Worm (Caenorhabditis elegans) whole organism, L4 larva: ENCODE data around the gene C09E9.1.

Source experiments
- F26F4.8 ChIP-seq: fragments of 200-800 bp; sonication (Bioruptor generic); conservative IDR thresholded peaks from 2 replicates; pipeline ENCODE4 v1.3.6; 2022; ENCODE audit warnings: missing genetic modification characterization, missing compliant biosample characterization
- R02D3.7 ChIP-seq: fragments of 150-350 bp; sonication (generic microtip); optimal IDR thresholded peaks from 3 replicates; lab custom pipeline; 2014; ENCODE audit warnings: missing biosample characterization, missing genetic modification characterization
- T20F7.1 ChIP-seq: fragments of 200-800 bp; sonication (Bioruptor generic); optimal IDR thresholded peaks from 2 replicates; lab custom pipeline; 2018; ENCODE audit warnings: mild to moderate bottlenecking, missing genetic modification characterization, missing compliant biosample characterization
- T26A8.4 ChIP-seq: fragments of 200-800 bp; sonication (Bioruptor generic); IDR thresholded peaks from 2 replicates; pipeline ENCODE4 v1.3.6; 2022; ENCODE audit warnings: missing genetic modification characterization, missing compliant biosample characterization
- Y48G9A.11 ChIP-seq: fragments of 200-800 bp; sonication (Bioruptor generic); IDR thresholded peaks from 2 replicates; pipeline ENCODE4 v1.3.6; 2022; ENCODE audit warnings: missing genetic modification reagents, missing genetic modification characterization, missing compliant biosample characterization
- Y5F2A.4 ChIP-seq: fragments of 200-800 bp; sonication (Bioruptor generic); optimal IDR thresholded peaks from 2 replicates; lab custom pipeline; 2018; ENCODE audit warnings: mild to moderate bottlenecking, missing genetic modification characterization, missing compliant biosample characterization
- Y75B8A.6 ChIP-seq: fragments of 200-800 bp; sonication (Bioruptor generic); IDR thresholded peaks from 2 replicates; pipeline ENCODE4 v1.3.6; 2022; ENCODE audit warnings: missing genetic modification reagents, missing genetic modification characterization, missing compliant biosample characterization
- arid-1 ChIP-seq: fragments of 200-800 bp; sonication (Bioruptor generic); conservative IDR thresholded peaks from 2 replicates; pipeline ENCODE4 v1.3.6; 2022; ENCODE audit warnings: missing genetic modification reagents, missing genetic modification characterization, missing compliant biosample characterization
- ceh-44 ChIP-seq: fragments of 200-800 bp; sonication (Bioruptor generic); IDR thresholded peaks from 2 replicates; pipeline ENCODE4 v1.3.6; 2022; ENCODE audit warnings: missing genetic modification reagents, missing genetic modification characterization, missing compliant biosample characterization
- ces-1 ChIP-seq: fragments of 150-350 bp; sonication (generic microtip); optimal IDR thresholded peaks from 4 replicates; lab custom pipeline; 2014; ENCODE audit warnings: missing biosample characterization, missing genetic modification reagents, missing genetic modification characterization
- cey-2 ChIP-seq: sonication (generic microtip); optimal IDR thresholded peaks from 3 replicates; lab custom pipeline; 2017; ENCODE audit warnings: missing genetic modification characterization, mild to moderate bottlenecking, missing compliant biosample characterization, antibody characterized with exemption, borderline replicate concordance; ENCODE audit not compliant: insufficient read depth
- daf-16 ChIP-seq, 3 experiments: sonication (generic microtip); optimal IDR thresholded peaks; 2 replicates each; lab custom pipeline; 2016 to 2017; ENCODE audit warnings: missing genetic modification characterization in 3 of 3, missing genetic modification reagents in 3 of 3, mild to moderate bottlenecking in 2 of 3, missing compliant biosample characterization in 2 of 3, missing biosample characterization in 1 of 3, moderate library complexity in 1 of 3
- dmd-8 ChIP-seq: fragments of 200-800 bp; sonication (Bioruptor generic); IDR thresholded peaks from 2 replicates; pipeline ENCODE4 v1.3.6; 2022; ENCODE audit warnings: missing genetic modification characterization, missing compliant biosample characterization
- dpl-1 ChIP-seq: fragments of 150-350 bp; optimal IDR thresholded peaks from 2 replicates; lab custom pipeline; 2014; ENCODE audit warnings: missing biosample characterization, missing genetic modification reagents, missing genetic modification characterization
- duxl-1 ChIP-seq: sonication (generic microtip); optimal IDR thresholded peaks from 2 replicates; lab custom pipeline; 2016; ENCODE audit warnings: mild to moderate bottlenecking, missing genetic modification characterization, moderate library complexity, missing compliant biosample characterization; ENCODE audit not compliant: poor library complexity
- dve-1 ChIP-seq: sonication (generic microtip); optimal IDR thresholded peaks from 2 replicates; lab custom pipeline; 2017; ENCODE audit warnings: antibody characterized with exemption, mild to moderate bottlenecking, missing genetic modification characterization, missing compliant biosample characterization; ENCODE audit not compliant: insufficient read depth
- egl-43 ChIP-seq: fragments of 200-800 bp; sonication (Bioruptor generic); IDR thresholded peaks from 2 replicates; pipeline ENCODE4 v1.3.6; 2022; ENCODE audit warnings: missing genetic modification reagents, missing genetic modification characterization, missing compliant biosample characterization
- fos-1 ChIP-seq: fragments of 150-350 bp; optimal IDR thresholded peaks from 2 replicates; lab custom pipeline; 2014; ENCODE audit warnings: missing biosample characterization, missing genetic modification characterization
- hlh-11 ChIP-seq: fragments of 200-800 bp; sonication (Bioruptor generic); optimal IDR thresholded peaks from 2 replicates; lab custom pipeline; 2018; ENCODE audit warnings: mild to moderate bottlenecking, missing genetic modification characterization, missing compliant biosample characterization
- hmg-1.1 ChIP-seq: fragments of 200-800 bp; sonication (Bioruptor generic); IDR thresholded peaks from 2 replicates; pipeline ENCODE4 v1.3.6; 2022; ENCODE audit warnings: missing genetic modification reagents, missing genetic modification characterization, missing compliant biosample characterization
- lim-7 ChIP-seq: fragments of 200-800 bp; sonication (Bioruptor generic); IDR thresholded peaks from 2 replicates; pipeline ENCODE4 v1.3.6; 2022; ENCODE audit warnings: missing genetic modification characterization, missing compliant biosample characterization
- lin-1 ChIP-seq: fragments of 200-800 bp; sonication (Bioruptor generic); IDR thresholded peaks from 2 replicates; pipeline ENCODE4 v1.3.6; 2022; ENCODE audit warnings: missing genetic modification reagents, missing genetic modification characterization, missing compliant biosample characterization
- lin-15B ChIP-seq: fragments of 150-350 bp; sonication (generic microtip); optimal IDR thresholded peaks from 3 replicates; lab custom pipeline; 2014; ENCODE audit warnings: missing biosample characterization, missing genetic modification characterization
- lin-29 ChIP-seq: fragments of 200-800 bp; sonication (Bioruptor generic); IDR thresholded peaks from 2 replicates; pipeline ENCODE4 v1.3.6; 2022; ENCODE audit warnings: missing genetic modification reagents, missing genetic modification characterization, missing compliant biosample characterization
- lin-38 ChIP-seq: fragments of 200-800 bp; sonication (Bioruptor generic); IDR thresholded peaks from 2 replicates; pipeline ENCODE4 v1.3.6; 2022; ENCODE audit warnings: missing genetic modification reagents, missing genetic modification characterization, missing compliant biosample characterization
- lin-39 ChIP-seq: fragments of 150-350 bp; optimal IDR thresholded peaks from 2 replicates; lab custom pipeline; 2014; ENCODE audit warnings: missing biosample characterization, missing genetic modification reagents, missing genetic modification characterization
- lir-3 ChIP-seq: sonication (generic microtip); optimal IDR thresholded peaks from 2 replicates; lab custom pipeline; 2016; ENCODE audit warnings: mild to moderate bottlenecking, missing genetic modification characterization, missing compliant biosample characterization
- mdl-1 ChIP-seq, 2 experiments: fragments of 150-350 bp in 1 of 2; sonication (generic microtip) in 1 of 2; optimal IDR thresholded peaks; 2 replicates each; lab custom pipeline; 2014 to 2017; ENCODE audit warnings: missing biosample characterization in 2 of 2, missing genetic modification characterization in 2 of 2
- mdt-29 ChIP-seq: fragments of 200-800 bp; sonication (Bioruptor generic); IDR thresholded peaks from 2 replicates; pipeline ENCODE4 v1.3.6; 2022; ENCODE audit warnings: missing genetic modification reagents, missing genetic modification characterization, missing compliant biosample characterization
- nhr-11 ChIP-seq: fragments of 150-350 bp; optimal IDR thresholded peaks from 2 replicates; lab custom pipeline; 2014; ENCODE audit warnings: missing biosample characterization, missing genetic modification characterization
- nhr-25 ChIP-seq: sonication (generic microtip); optimal IDR thresholded peaks from 2 replicates; lab custom pipeline; 2017; ENCODE audit warnings: missing genetic modification characterization, mild to moderate bottlenecking, missing compliant biosample characterization, antibody characterized with exemption, moderate library complexity, borderline replicate concordance; ENCODE audit not compliant: insufficient read depth
- nhr-28 ChIP-seq: fragments of 150-350 bp; optimal IDR thresholded peaks from 2 replicates; lab custom pipeline; 2014; ENCODE audit warnings: missing biosample characterization, missing genetic modification characterization
- nhr-42 ChIP-seq: fragments of 200-800 bp; sonication (Bioruptor generic); IDR thresholded peaks from 2 replicates; pipeline ENCODE4 v1.3.6; 2022; ENCODE audit warnings: missing genetic modification characterization, missing compliant biosample characterization
- nhr-77 ChIP-seq: fragments of 150-350 bp; optimal IDR thresholded peaks from 2 replicates; lab custom pipeline; 2014; ENCODE audit warnings: missing biosample characterization, missing genetic modification characterization
- pha-4 ChIP-seq, 2 experiments: fragments of 150-350 bp in 1 of 2; fragments of 200-800 bp in 1 of 2; sonication (Bioruptor generic) in 1 of 2; IDR thresholded peaks in 1 of 2; optimal IDR thresholded peaks in 1 of 2; 2 replicates each; pipeline versions ENCODE4 v1.3.6 to Lab custom; 2014 to 2022; ENCODE audit warnings: missing genetic modification characterization in 2 of 2, missing genetic modification reagents in 2 of 2, missing biosample characterization in 1 of 2, missing compliant biosample characterization in 1 of 2
- pqm-1 ChIP-seq: sonication (generic microtip); optimal IDR thresholded peaks from 2 replicates; lab custom pipeline; 2017; ENCODE audit warnings: missing biosample characterization, missing genetic modification characterization
- saeg-2 ChIP-seq: fragments of 200-800 bp; sonication (Bioruptor generic); IDR thresholded peaks from 2 replicates; pipeline ENCODE4 v1.3.6; 2022; ENCODE audit warnings: missing genetic modification reagents, missing genetic modification characterization, missing compliant biosample characterization
- sdz-12 ChIP-seq: fragments of 200-800 bp; sonication (Bioruptor generic); optimal IDR thresholded peaks from 2 replicates; lab custom pipeline; 2018; ENCODE audit warnings: mild to moderate bottlenecking, missing genetic modification characterization, missing compliant biosample characterization
- spr-3 ChIP-seq: fragments of 200-800 bp; sonication (Bioruptor generic); optimal IDR thresholded peaks from 2 replicates; lab custom pipeline; 2018; ENCODE audit warnings: mild to moderate bottlenecking, missing genetic modification characterization, missing compliant biosample characterization
- tag-97 ChIP-seq: fragments of 200-800 bp; sonication (Bioruptor generic); IDR thresholded peaks from 2 replicates; pipeline ENCODE4 v1.3.6; 2022; ENCODE audit warnings: missing genetic modification characterization, missing compliant biosample characterization
- unc-62 ChIP-seq, 3 experiments: fragments of 150-350 bp in 1 of 3; sonication (generic microtip); optimal IDR thresholded peaks in 2 of 3; peaks in 1 of 3; 1 replicate in 1 of 3; 2 replicates in 2 of 3; lab custom pipeline; 2014 to 2017; ENCODE audit warnings: missing biosample characterization in 3 of 3, missing genetic modification characterization in 3 of 3, missing genetic modification reagents in 3 of 3, missing genotype in 1 of 3
- zag-1 ChIP-seq: fragments of 150-350 bp; optimal IDR thresholded peaks from 2 replicates; lab custom pipeline; 2014; ENCODE audit warnings: missing biosample characterization, missing genetic modification characterization
- zfp-3 ChIP-seq: fragments of 200-800 bp; sonication (Bioruptor generic); conservative IDR thresholded peaks from 2 replicates; pipeline ENCODE4 v1.3.6; 2022; ENCODE audit warnings: missing genetic modification reagents, missing genetic modification characterization, missing compliant biosample characterization
- zip-11 ChIP-seq: fragments of 200-800 bp; sonication (Bioruptor generic); IDR thresholded peaks from 2 replicates; pipeline ENCODE4 v1.3.6; 2022; ENCODE audit warnings: missing genetic modification characterization, missing compliant biosample characterization
- zip-2 ChIP-seq: fragments of 150-350 bp; optimal IDR thresholded peaks from 2 replicates; lab custom pipeline; 2014; ENCODE audit warnings: missing biosample characterization, missing genetic modification characterization

C09E9.1 gene

ce11 chrIV:1274583-1274982, at the start of gene C09E9.1 (continued):
- no peak for TF ChIP-seq Y75B8A.6 (GFP tag; lab: Robert Waterston, UW)
- TF ChIP-seq dmd-8 (GFP tag; lab: Robert Waterston, UW): no peak
- peak; percentile 95 to 99 for TF ChIP-seq mdl-1 (tag; optimal IDR thresholded peaks at IDR 0.05; lab: Kevin White, UChicago)
- no peak for TF ChIP-seq lir-3 (tag; lab: Kevin White, UChicago)
- TF ChIP-seq zfp-3 (GFP tag; lab: Robert Waterston, UW): no peak
- TF ChIP-seq egl-43 (GFP tag; lab: Robert Waterston, UW): no peak
- TF ChIP-seq unc-62 (GFP tag; optimal IDR thresholded peaks at IDR 0.05 in 1 of 2; lab: Kevin White, UChicago): peak in 1 of 2 experiments; percentile 57
- TF ChIP-seq unc-62 (tag; optimal IDR thresholded peaks at IDR 0.05; lab: Kevin White, UChicago): no peak
- TF ChIP-seq zag-1 (tag; lab: Kevin White, UChicago): no peak
- no peak for TF ChIP-seq tag-97 (GFP tag; lab: Robert Waterston, UW)
- peak; percentile 27 for TF ChIP-seq nhr-11 (tag; lab: Kevin White, UChicago)
- TF ChIP-seq spr-3 (GFP tag; lab: Kevin White, UChicago): no peak
- TF ChIP-seq lin-15B (tag; lab: Kevin White, UChicago): no peak
- no peak for TF ChIP-seq pha-4 (GFP tag; IDR thresholded peaks at IDR 0.05; lab: Robert Waterston, UW)
- no peak for TF ChIP-seq pha-4 (tag; optimal IDR thresholded peaks at IDR 0.05; lab: Kevin White, UChicago)
- TF ChIP-seq nhr-42: no peak
- TF ChIP-seq Y5F2A.4 (GFP tag; lab: Kevin White, UChicago): no peak
- peak; percentile 29 for TF ChIP-seq nhr-28
- no peak for TF ChIP-seq pqm-1 (tag; lab: Kevin White, UChicago)
- no peak for TF ChIP-seq sdz-12 (GFP tag; lab: Kevin White, UChicago)
- TF ChIP-seq T20F7.1 (GFP tag; lab: Kevin White, UChicago): peak; percentile 75
- TF ChIP-seq hmg-1.1 (GFP tag; lab: Robert Waterston, UW): peak; percentile 79
- TF ChIP-seq arid-1: no peak
- no peak for TF ChIP-seq lim-7 (GFP tag; lab: Robert Waterston, UW)
- TF ChIP-seq R02D3.7 (tag; lab: Kevin White, UChicago): no peak
- TF ChIP-seq mdt-29 (GFP tag; lab: Robert Waterston, UW): no peak
- TF ChIP-seq cey-2: no peak
- TF ChIP-seq nhr-25: no peak
- TF ChIP-seq zip-2 (tag; lab: Kevin White, UChicago): no peak
- peak; percentile 75 for TF ChIP-seq hlh-11 (tag; lab: Kevin White, UChicago)
- no peak for TF ChIP-seq daf-16 (GFP tag; optimal IDR thresholded peaks at IDR 0.05; lab: Kevin White, UChicago)
- peak; percentile 27 for TF ChIP-seq daf-16 (tag; optimal IDR thresholded peaks at IDR 0.05; lab: Kevin White, UChicago)
- TF ChIP-seq nhr-77 (tag; lab: Kevin White, UChicago): no peak
- no peak for TF ChIP-seq T26A8.4
- TF ChIP-seq lin-38 (GFP tag; lab: Robert Waterston, UW): peak; percentile 69
- TF ChIP-seq F26F4.8 (GFP tag; lab: Robert Waterston, UW): no peak
- TF ChIP-seq fos-1 (tag; lab: Kevin White, UChicago): no peak
- TF ChIP-seq ces-1: no peak
- no peak for TF ChIP-seq duxl-1 (tag; lab: Kevin White, UChicago)
- TF ChIP-seq lin-29 (GFP tag; lab: Robert Waterston, UW): no peak
- TF ChIP-seq lin-1 (GFP tag; lab: Robert Waterston, UW): no peak
- TF ChIP-seq lin-39: no peak
- no peak for TF ChIP-seq saeg-2 (GFP tag; lab: Robert Waterston, UW)
- no peak for TF ChIP-seq zip-11 (GFP tag; lab: Robert Waterston, UW)
- TF ChIP-seq ceh-44: no peak
- peak; percentile 54; the same call in 1 of the 2 replicates for TF ChIP-seq Y48G9A.11 (GFP tag; lab: Robert Waterston, UW)
- peak; percentile 79 for TF ChIP-seq dpl-1 (GFP tag; lab: Kevin White, UChicago)
- peak; percentile 71 for TF ChIP-seq dve-1 (tag; lab: Kevin White, UChicago)
